Worm (Caenorhabditis elegans): Measurements from ENCODE around the gene C44C10.11.

ce11 chrX:11675573-11675972, 34.6 kb downstream of the C44C10.11 start:
- TF ChIP-seq nhr-12 (tag; optimal IDR thresholded peaks at IDR 0.05): no peak
- TF ChIP-seq unc-62 (GFP tag; optimal IDR thresholded peaks at IDR 0.05): no peak
- no peak for TF ChIP-seq nhr-28 (tag; optimal IDR thresholded peaks at IDR 0.05)
- no peak for TF ChIP-seq mab-5 (tag; optimal IDR thresholded peaks at IDR 0.05)
- no peak for TF ChIP-seq ces-1 (GFP tag; optimal IDR thresholded peaks at IDR 0.05)
- TF ChIP-seq mep-1 (tag; optimal IDR thresholded peaks at IDR 0.05): no peak
- TF ChIP-seq nhr-237 (tag; optimal IDR thresholded peaks at IDR 0.05): no peak
- no peak for TF ChIP-seq pha-4 (tag; optimal IDR thresholded peaks at IDR 0.05)
- TF ChIP-seq lin-13 (tag; optimal IDR thresholded peaks at IDR 0.05): no peak
- TF ChIP-seq unc-39 (tag; optimal IDR thresholded peaks at IDR 0.05): no peak
- TF ChIP-seq elt-3 (tag; optimal IDR thresholded peaks at IDR 0.05): no peak
- TF ChIP-seq snpc-4 (tag; optimal IDR thresholded peaks at IDR 0.05): no peak

Data from whole organism, mixed stage, embryonic.